Fruit fly (Drosophila melanogaster): ENCODE results near the gene pb.
A peak's percentile ranks its signal among the peaks of the same experiment; 100 is the strongest.

The pb gene

DNA sequence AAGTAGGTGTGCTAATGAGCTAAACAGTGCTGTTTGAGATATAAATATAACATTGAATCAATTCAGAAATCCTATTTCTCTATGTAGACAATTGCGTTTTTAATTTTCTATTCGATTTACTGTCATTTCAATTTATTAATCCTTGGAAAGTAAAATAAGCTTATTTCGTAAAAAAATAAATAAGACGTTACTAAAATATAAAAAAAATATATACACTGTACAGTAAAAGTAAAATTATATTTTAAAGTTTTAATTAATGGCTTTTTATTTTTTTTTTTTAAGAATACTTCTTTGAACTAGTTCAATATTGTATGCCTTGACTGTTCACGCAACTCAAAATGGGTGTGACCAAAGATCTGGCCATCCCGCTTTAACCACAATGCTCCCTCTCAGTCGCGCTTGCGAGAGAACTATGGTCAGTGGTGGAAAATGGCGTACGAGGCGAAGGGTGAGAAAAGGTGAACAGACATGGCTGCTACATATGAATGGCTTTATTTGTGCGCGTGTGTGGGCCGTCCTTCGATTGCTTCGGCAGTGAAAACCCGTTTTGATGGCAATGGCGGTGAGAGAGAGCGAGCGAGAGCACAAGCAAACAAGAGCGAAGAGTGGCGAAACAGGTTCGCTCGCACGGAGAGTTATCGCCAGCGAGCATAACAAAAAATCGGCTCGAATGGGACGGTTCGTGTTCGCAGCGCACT, 49.5 kb upstream of the pb start, which contains the start of gene Dfd (continued):
- peak; percentile 95 for TF ChIP-seq CG10321 (GFP tag; IDR thresholded peaks at IDR 0.05)
- TF ChIP-seq hth (optimal IDR thresholded peaks at IDR 0.05): no peak
- peak; percentile 55 for TF ChIP-seq bcd (GFP tag; optimal IDR thresholded peaks at IDR 0.05)
- TF ChIP-seq CG32532 (GFP tag; IDR thresholded peaks at IDR 0.05): peak; percentile 51
- TF ChIP-seq CG10267 (tag; optimal IDR thresholded peaks at IDR 0.05): peak; percentile 54
- peak; percentile 24 for TF ChIP-seq CG16815 (GFP tag; optimal IDR thresholded peaks at IDR 0.05)
- TF ChIP-seq NC2α (GFP tag; optimal IDR thresholded peaks at IDR 0.05): no peak
- peak; percentile 49 for TF ChIP-seq CG18619 (GFP tag; optimal IDR thresholded peaks at IDR 0.05)
- TF ChIP-seq CG2889 (GFP tag; IDR thresholded peaks at IDR 0.05): no peak
- TF ChIP-seq corto (GFP tag; optimal IDR thresholded peaks at IDR 0.05): no peak
- peak; percentile 6 for TF ChIP-seq CG2116 (GFP tag; optimal IDR thresholded peaks at IDR 0.05)
- peak; percentile 32 for TF ChIP-seq HmgZ (tag; optimal IDR thresholded peaks at IDR 0.05)
- TF ChIP-seq CG15696 (tag; optimal IDR thresholded peaks at IDR 0.05): peak; percentile 27
- TF ChIP-seq ato (GFP tag; IDR thresholded peaks at IDR 0.05; ENCODE audit: partially characterized antibody): peak; percentile 53
- TF ChIP-seq CG2120 (GFP tag; optimal IDR thresholded peaks at IDR 0.05): peak; percentile 35
- peak; percentile 0 for TF ChIP-seq CG6254 (GFP tag; optimal IDR thresholded peaks at IDR 0.05)
- TF ChIP-seq Bgb (GFP tag; IDR thresholded peaks at IDR 0.05; ENCODE audit: partially characterized antibody): 0 out of 2 replicates have a peak, but pooled peaks have one; percentile 51
- TF ChIP-seq slbo (GFP tag; IDR thresholded peaks at IDR 0.05): peak; percentile 69
- peak; percentile 6 for TF ChIP-seq Ets65A (GFP tag)
- TF ChIP-seq ase (GFP tag; IDR thresholded peaks at IDR 0.05): peak; percentile 28; the same call in 1 of the 3 replicates
- TF ChIP-seq CG1602 (GFP tag; optimal IDR thresholded peaks at IDR 0.05): peak; percentile 50
- peak; percentile 94 for TF ChIP-seq ewg (GFP tag; optimal IDR thresholded peaks at IDR 0.05)
- no peak for TF ChIP-seq NfI (GFP tag; optimal IDR thresholded peaks at IDR 0.05)
- peak; percentile 18 for TF ChIP-seq CG13296 (GFP tag; optimal IDR thresholded peaks at IDR 0.05)
- peak; percentile 47 for TF ChIP-seq fd96Cb (tag; optimal IDR thresholded peaks at IDR 0.05)
- TF ChIP-seq prd (optimal IDR thresholded peaks at IDR 0.05): no peak
- TF ChIP-seq prd (GFP tag; IDR thresholded peaks at IDR 0.05): peak; percentile 64
- no peak for TF ChIP-seq CG7987 (GFP tag; optimal IDR thresholded peaks at IDR 0.05)
- peak; percentile 53 for TF ChIP-seq CG30403 (GFP tag; optimal IDR thresholded peaks at IDR 0.05)
- TF ChIP-seq CG18764 (GFP tag; optimal IDR thresholded peaks at IDR 0.05): no peak
- TF ChIP-seq kni (GFP tag; optimal IDR thresholded peaks at IDR 0.05): peak; percentile 42
- peak; percentile 48 for TF ChIP-seq CG17912 (GFP tag; optimal IDR thresholded peaks at IDR 0.05)
- TF ChIP-seq pros (GFP tag; optimal IDR thresholded peaks at IDR 0.05): peak; percentile 15
- TF ChIP-seq tgo (GFP tag; IDR thresholded peaks at IDR 0.05): peak; percentile 61; the same call in 2 of the 3 replicates
- TF ChIP-seq ab (GFP tag; optimal IDR thresholded peaks at IDR 0.05): no peak
- TF ChIP-seq her (GFP tag; optimal IDR thresholded peaks at IDR 0.05): no peak
- TF ChIP-seq TFAM (GFP tag; optimal IDR thresholded peaks at IDR 0.05): no peak
- 0 out of 2 replicates have a peak, but pooled peaks have one; percentile 59 for TF ChIP-seq CG11696 (GFP tag; IDR thresholded peaks at IDR 0.05)
- no peak for TF ChIP-seq aop (GFP tag; IDR thresholded peaks at IDR 0.05)
- TF ChIP-seq crol (GFP tag; IDR thresholded peaks at IDR 0.05): peak; percentile 90
- peak; percentile 99 for TF ChIP-seq run (tag; optimal IDR thresholded peaks at IDR 0.05)
- TF ChIP-seq CG34224 (GFP tag; IDR thresholded peaks at IDR 0.05; ENCODE audit: partially characterized antibody): no peak
- peak; percentile 52 for TF ChIP-seq gcm (GFP tag; optimal IDR thresholded peaks at IDR 0.05)
- no peak for TF ChIP-seq CG7556 (GFP tag; optimal IDR thresholded peaks at IDR 0.05)
- TF ChIP-seq cato (GFP tag; optimal IDR thresholded peaks at IDR 0.05; ENCODE audit: borderline replicate concordance): no peak
- peak; percentile 20 for TF ChIP-seq CG10209 (GFP tag; optimal IDR thresholded peaks at IDR 0.05)
- TF ChIP-seq CG18262 (tag; optimal IDR thresholded peaks at IDR 0.05): peak; percentile 60
- no peak for TF ChIP-seq CG17568 (GFP tag; optimal IDR thresholded peaks at IDR 0.05)
- TF ChIP-seq Oli (tag; optimal IDR thresholded peaks at IDR 0.05): peak; percentile 33

Measured in whole organism, embryonic.